Worm (Caenorhabditis elegans): ENCODE results near the gene ZK180.8.

DNA sequence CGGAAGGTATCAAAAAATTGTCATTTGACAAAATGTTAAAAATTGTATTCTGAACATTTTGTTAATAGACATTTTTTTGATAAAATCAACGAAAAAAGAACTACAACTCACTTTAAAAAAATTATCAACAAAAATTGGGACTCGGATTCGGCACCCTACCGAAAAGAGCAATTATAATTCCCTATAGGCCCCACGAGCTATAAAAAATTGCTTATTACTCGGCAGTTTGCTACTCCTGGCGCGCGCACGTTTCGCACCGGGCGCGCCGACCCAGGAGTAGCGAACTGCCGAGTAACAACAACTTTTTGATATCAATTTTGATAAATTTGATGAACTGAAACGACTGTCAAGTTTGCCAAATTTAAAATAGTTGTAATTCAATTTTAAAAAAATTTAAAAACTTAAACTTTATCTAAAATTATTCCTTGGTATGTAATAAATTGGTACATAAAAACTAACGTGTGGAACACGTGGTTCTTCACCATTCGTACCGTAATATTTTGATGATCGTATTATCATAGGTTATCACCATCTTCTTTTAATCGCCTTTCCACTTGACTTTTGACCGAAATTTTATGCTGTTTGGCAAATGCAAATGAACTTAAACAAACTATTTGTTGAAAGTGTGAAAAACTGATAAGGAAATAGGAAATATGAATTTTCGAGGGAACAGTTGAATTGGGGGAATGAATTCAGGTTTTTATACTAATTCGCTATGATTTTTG lies 36.0 kb downstream of the ZK180.8 start:
- TF ChIP-seq klf-2 (GFP tag; conservative IDR thresholded peaks at IDR 0.05) (no peak), med-1 (GFP tag; optimal IDR thresholded peaks at IDR 0.05; ENCODE audit: insufficient read depth) (no peak), flt-1 (GFP tag; IDR thresholded peaks at IDR 0.05) (no peak), cog-1 (tag; optimal IDR thresholded peaks at IDR 0.05) (no peak), ref-1 (GFP tag; conservative IDR thresholded peaks at IDR 0.05) (no peak)
